Worm (Caenorhabditis elegans) whole organism, late embryonic: ENCODE data around the gene W05B10.3.

Experiments
- K02D7.2 ChIP-seq: sonication (generic microtip); optimal IDR thresholded peaks from 2 replicates; lab custom pipeline; 2017; ENCODE audit warnings: mild to moderate bottlenecking, missing genetic modification characterization, missing compliant biosample characterization
- ahr-1 ChIP-seq: sonication (generic microtip); optimal IDR thresholded peaks from 2 replicates; lab custom pipeline; 2016; ENCODE audit warnings: missing genetic modification characterization, missing compliant biosample characterization
- ceh-14 ChIP-seq: sonication (generic microtip); optimal IDR thresholded peaks from 2 replicates; lab custom pipeline; 2016; ENCODE audit warnings: missing genotype, missing genetic modification characterization, missing compliant biosample characterization
- ceh-19 ChIP-seq: fragments of 200-800 bp; sonication (Bioruptor generic); optimal IDR thresholded peaks from 2 replicates; lab custom pipeline; 2018; ENCODE audit warnings: mild to moderate bottlenecking, missing genetic modification characterization, missing compliant biosample characterization
- ceh-24 ChIP-seq: sonication (generic microtip); optimal IDR thresholded peaks from 2 replicates; lab custom pipeline; 2016; ENCODE audit warnings: mild to moderate bottlenecking, missing genetic modification characterization, missing compliant biosample characterization
- ceh-31 ChIP-seq: sonication (generic microtip); optimal IDR thresholded peaks from 2 replicates; lab custom pipeline; 2016; ENCODE audit warnings: missing genetic modification characterization, missing compliant biosample characterization
- ceh-45 ChIP-seq: fragments of 200-800 bp; sonication (Bioruptor generic); IDR thresholded peaks from 2 replicates; pipeline ENCODE4 v1.3.6; 2022; ENCODE audit warnings: missing genetic modification reagents, missing genetic modification characterization, missing compliant biosample characterization
- ceh-48 ChIP-seq: sonication (generic microtip); optimal IDR thresholded peaks from 2 replicates; lab custom pipeline; 2016; ENCODE audit warnings: missing genetic modification characterization, inconsistent platforms, missing compliant biosample characterization
- ceh-6 ChIP-seq: fragments of 200-800 bp; sonication (Bioruptor generic); optimal IDR thresholded peaks from 2 replicates; lab custom pipeline; 2018; ENCODE audit warnings: mild to moderate bottlenecking, missing genetic modification characterization, missing compliant biosample characterization
- ceh-9 ChIP-seq: sonication (generic microtip); optimal IDR thresholded peaks from 2 replicates; lab custom pipeline; 2016; ENCODE audit warnings: mild to moderate bottlenecking, missing genetic modification characterization, inconsistent platforms, missing compliant biosample characterization
- dmd-4 ChIP-seq: sonication (generic microtip); optimal IDR thresholded peaks from 2 replicates; lab custom pipeline; 2016; ENCODE audit warnings: borderline replicate concordance, missing genetic modification characterization, missing compliant biosample characterization
- dve-1 ChIP-seq: sonication (generic microtip); optimal IDR thresholded peaks from 2 replicates; lab custom pipeline; 2017; ENCODE audit warnings: antibody characterized with exemption, mild to moderate bottlenecking, missing genetic modification characterization, missing compliant biosample characterization
- elt-2 ChIP-seq: sonication (generic microtip); optimal IDR thresholded peaks from 2 replicates; lab custom pipeline; 2016; ENCODE audit warnings: missing genetic modification reagents, missing genetic modification characterization, missing compliant biosample characterization
- eyg-1 ChIP-seq: sonication (generic microtip); optimal IDR thresholded peaks from 2 replicates; lab custom pipeline; 2016; ENCODE audit warnings: missing genotype, missing genetic modification characterization, missing compliant biosample characterization
- fax-1 ChIP-seq: sonication (generic microtip); optimal IDR thresholded peaks from 2 replicates; lab custom pipeline; 2016; ENCODE audit warnings: missing genotype, missing genetic modification characterization, missing compliant biosample characterization
- fkh-10 ChIP-seq: fragments of 150-350 bp; optimal IDR thresholded peaks from 2 replicates; lab custom pipeline; 2014; ENCODE audit warnings: missing biosample characterization, missing genetic modification reagents, missing genetic modification characterization
- hlh-15 ChIP-seq: sonication (generic microtip); optimal IDR thresholded peaks from 2 replicates; lab custom pipeline; 2016; ENCODE audit warnings: missing genetic modification characterization, missing compliant biosample characterization
- hlh-6 ChIP-seq: sonication (generic microtip); optimal IDR thresholded peaks from 2 replicates; lab custom pipeline; 2016; ENCODE audit warnings: missing genotype, missing genetic modification characterization, missing compliant biosample characterization
- hlh-8 ChIP-seq: sonication (generic microtip); optimal IDR thresholded peaks from 2 replicates; lab custom pipeline; 2016; ENCODE audit warnings: missing genotype, missing genetic modification characterization, missing compliant biosample characterization
- lim-6 ChIP-seq: sonication (generic microtip); optimal IDR thresholded peaks from 2 replicates; lab custom pipeline; 2016; ENCODE audit warnings: missing genetic modification characterization, missing compliant biosample characterization
- madf-2 ChIP-seq: sonication (generic microtip); optimal IDR thresholded peaks from 2 replicates; lab custom pipeline; 2017; ENCODE audit warnings: missing genetic modification characterization, missing compliant biosample characterization
- nhr-11 ChIP-seq: fragments of 150-350 bp; optimal IDR thresholded peaks from 2 replicates; lab custom pipeline; 2014; ENCODE audit warnings: missing biosample characterization, missing genetic modification characterization
- pat-9 ChIP-seq: fragments of 200-800 bp; sonication (Bioruptor generic); optimal IDR thresholded peaks from 2 replicates; lab custom pipeline; 2018; ENCODE audit warnings: mild to moderate bottlenecking, missing genetic modification characterization, moderate library complexity, missing compliant biosample characterization
- pqm-1 ChIP-seq: sonication (generic microtip); optimal IDR thresholded peaks from 2 replicates; lab custom pipeline; 2016; ENCODE audit warnings: missing genetic modification characterization, missing compliant biosample characterization
- ref-2 ChIP-seq: sonication (generic microtip); optimal IDR thresholded peaks from 2 replicates; lab custom pipeline; 2016; ENCODE audit warnings: missing genetic modification characterization, missing compliant biosample characterization
- rnt-1 ChIP-seq: sonication (generic microtip); optimal IDR thresholded peaks from 2 replicates; lab custom pipeline; 2016; ENCODE audit warnings: missing genetic modification characterization, missing compliant biosample characterization
- sox-4 ChIP-seq: sonication (generic microtip); optimal IDR thresholded peaks from 2 replicates; lab custom pipeline; 2017; ENCODE audit warnings: mild to moderate bottlenecking, missing genetic modification characterization, inconsistent platforms, missing compliant biosample characterization
- tbx-2 ChIP-seq: sonication (generic microtip); optimal IDR thresholded peaks from 2 replicates; lab custom pipeline; 2016; ENCODE audit warnings: missing genetic modification characterization, missing compliant biosample characterization
- tbx-7 ChIP-seq: sonication (generic microtip); optimal IDR thresholded peaks from 2 replicates; lab custom pipeline; 2016; ENCODE audit warnings: missing genotype, missing genetic modification characterization, missing compliant biosample characterization
- ttx-3 ChIP-seq: sonication (generic microtip); optimal IDR thresholded peaks from 2 replicates; lab custom pipeline; 2016; ENCODE audit warnings: missing genetic modification reagents, missing genetic modification characterization, missing compliant biosample characterization
- unc-3 ChIP-seq, 2 experiments: fragments of 200-800 bp in 1 of 2; sonication (Bioruptor generic) in 1 of 2; sonication (generic microtip) in 1 of 2; conservative IDR thresholded peaks in 1 of 2; optimal IDR thresholded peaks in 1 of 2; 2 replicates each; pipeline versions ENCODE4 v1.3.6 to Lab custom; 2016 to 2022; ENCODE audit warnings: missing compliant biosample characterization in 2 of 2, missing genetic modification characterization in 2 of 2, missing genetic modification reagents in 1 of 2
- unc-55 ChIP-seq: sonication (generic microtip); optimal IDR thresholded peaks from 2 replicates; lab custom pipeline; 2017; ENCODE audit warnings: missing biosample characterization, missing genetic modification reagents, missing genetic modification characterization

Gene W05B10.3

ce11 chrV:12636248-12636647 is 25.3 kb downstream of the W05B10.3 start:
- TF ChIP-seq hlh-8 (tag; lab: Kevin White, UChicago) = peak; percentile 3
- TF ChIP-seq tbx-7 = no peak

- no peak for TF ChIP-seq ceh-14 (tag; lab: Kevin White, UChicago)
- no peak for TF ChIP-seq ref-2 (tag; lab: Kevin White, UChicago)
Measured at ce11 chrV:12635218-12635617, 26.3 kb downstream of the W05B10.3 start.

ce11 chrV:12634746-12635145 is 26.8 kb downstream of the W05B10.3 start:
- TF ChIP-seq madf-2 (tag; lab: Kevin White, UChicago) (no peak), ttx-3 (tag; lab: Kevin White, UChicago) (no peak), nhr-11 (tag; lab: Kevin White, UChicago) (no peak), ceh-24 (tag; lab: Kevin White, UChicago) (no peak), eyg-1 (tag; lab: Kevin White, UChicago) (no peak), ceh-48 (tag; lab: Kevin White, UChicago) (no peak), rnt-1 (tag; lab: Kevin White, UChicago) (no peak), ceh-14 (tag; lab: Kevin White, UChicago) (no peak), dve-1 (no peak), hlh-15 (tag; lab: Kevin White, UChicago) (no peak), lim-6 (tag; lab: Kevin White, UChicago) (no peak), ceh-6 (no peak), dmd-4 (tag; lab: Kevin White, UChicago) (no peak), tbx-2 (tag; lab: Kevin White, UChicago) (no peak), pqm-1 (no peak), fkh-10 (GFP tag; lab: Kevin White, UChicago) (no peak), ahr-1 (tag; lab: Kevin White, UChicago) (no peak), hlh-6 (tag; lab: Kevin White, UChicago) (no peak)
- TF ChIP-seq, all 69 proteins: peak for 0

ce11 chrV:12634050-12634449 is 27.5 kb downstream of the W05B10.3 start:
- no peak for TF ChIP-seq K02D7.2 (tag; lab: Kevin White, UChicago)
- TF ChIP-seq elt-2 (tag; lab: Kevin White, UChicago) = peak; percentile 93
- TF ChIP-seq ahr-1 (tag; lab: Kevin White, UChicago) = no peak

- TF ChIP-seq unc-55 (no peak), sox-4 (tag; lab: Kevin White, UChicago) (peak; percentile 36)
Measured at ce11 chrV:12633046-12633445, 28.5 kb downstream of the W05B10.3 start.

- TF ChIP-seq ceh-19 (GFP tag; lab: Kevin White, UChicago) (no peak), nhr-11 (tag; lab: Kevin White, UChicago) (no peak), fax-1 (no peak), hlh-6 (tag; lab: Kevin White, UChicago) (no peak), ceh-45 (GFP tag; lab: Robert Waterston, UW) (no peak), unc-3 (GFP tag; conservative IDR thresholded peaks at IDR 0.05; lab: Robert Waterston, UW) (no peak), unc-3 (tag; optimal IDR thresholded peaks at IDR 0.05; lab: Kevin White, UChicago) (no peak), ceh-31 (tag; lab: Kevin White, UChicago) (no peak), ceh-48 (tag; lab: Kevin White, UChicago) (no peak), pat-9 (tag; lab: Kevin White, UChicago) (no peak), ceh-24 (tag; lab: Kevin White, UChicago) (no peak), ceh-9 (no peak)
Measured at ce11 chrV:12632048-12632447, 29.5 kb downstream of the W05B10.3 start, which contains the start of gene srx-113. TSS of gene srx-113 (minus strand) at chrV:12632148.
